Worm (Caenorhabditis elegans) whole organism, young adult: ENCODE results near the gene Y116A8C.25.
A peak's percentile ranks its signal among the peaks of the same experiment; 100 is the strongest.
"Not testable (repeated sequence)": the region's sequence is repeated elsewhere in the genome, so short reads cannot be mapped to it uniquely, and the experiment has no call there.

ENCODE experiments used
- F37B4.10 ChIP-seq: fragments of 200-800 bp; sonication (Bioruptor generic); IDR thresholded peaks from 2 replicates; pipeline ENCODE4 v1.3.6; 2022; ENCODE audit warnings: missing genetic modification characterization, missing compliant biosample characterization
- K12H6.12 ChIP-seq: fragments of 200-800 bp; sonication (Bioruptor generic); optimal IDR thresholded peaks from 2 replicates; lab custom pipeline; 2018; ENCODE audit warnings: mild to moderate bottlenecking, missing genetic modification characterization, missing compliant biosample characterization
- Y53F4B.3 ChIP-seq: fragments of 200-800 bp; sonication (Bioruptor generic); IDR thresholded peaks from 2 replicates; pipeline ENCODE4 v1.3.6; 2022; ENCODE audit warnings: missing genetic modification reagents, missing genetic modification characterization, missing compliant biosample characterization
- Y53G8AR.9 ChIP-seq: fragments of 200-800 bp; sonication (Bioruptor generic); conservative IDR thresholded peaks from 2 replicates; pipeline ENCODE4 v1.3.6; 2022; ENCODE audit warnings: missing genetic modification reagents, missing genetic modification characterization, missing compliant biosample characterization
- Y56A3A.18 ChIP-seq: fragments of 200-800 bp; sonication (Bioruptor generic); IDR thresholded peaks from 2 replicates; pipeline ENCODE4 v1.3.6; 2022; ENCODE audit warnings: missing genetic modification reagents, missing genetic modification characterization, missing compliant biosample characterization
- Y95B8A.8 ChIP-seq: fragments of 200-800 bp; sonication (Bioruptor generic); IDR thresholded peaks from 2 replicates; pipeline ENCODE4 v1.3.6; 2022; ENCODE audit warnings: missing genetic modification reagents, missing genetic modification characterization, missing compliant biosample characterization
- ZK185.1 ChIP-seq: sonication (generic microtip); optimal IDR thresholded peaks from 2 replicates; lab custom pipeline; 2016; ENCODE audit warnings: mild to moderate bottlenecking, missing genetic modification characterization, missing compliant biosample characterization; ENCODE audit not compliant: poor library complexity, severe bottlenecking
- atf-7 ChIP-seq: sonication (generic microtip); optimal IDR thresholded peaks from 2 replicates; lab custom pipeline; 2017; ENCODE audit warnings: mild to moderate bottlenecking, missing genetic modification characterization, missing compliant biosample characterization
- athp-1 ChIP-seq: sonication (generic microtip); optimal IDR thresholded peaks from 2 replicates; lab custom pipeline; 2017; ENCODE audit warnings: mild to moderate bottlenecking, missing genetic modification characterization, missing compliant biosample characterization
- attf-6 ChIP-seq: fragments of 200-800 bp; sonication (Bioruptor generic); IDR thresholded peaks from 2 replicates; pipeline ENCODE4 v1.3.6; 2022; ENCODE audit warnings: missing genetic modification reagents, missing genetic modification characterization, missing compliant biosample characterization
- cebp-1 ChIP-seq, 2 experiments: fragments of 200-800 bp in 1 of 2; sonication (Bioruptor generic) in 1 of 2; sonication (generic microtip) in 1 of 2; IDR thresholded peaks in 1 of 2; optimal IDR thresholded peaks in 1 of 2; 2 replicates each; pipeline versions ENCODE4 v1.3.6 to Lab custom; 2017 to 2022; ENCODE audit warnings: missing compliant biosample characterization in 2 of 2, missing genetic modification characterization in 2 of 2, mild to moderate bottlenecking in 1 of 2, missing genetic modification reagents in 1 of 2, moderate library complexity in 1 of 2
- ceh-100 ChIP-seq: fragments of 200-800 bp; sonication (Bioruptor generic); IDR thresholded peaks from 2 replicates; pipeline ENCODE4 v1.3.6; 2022; ENCODE audit warnings: missing genetic modification reagents, missing genetic modification characterization, missing compliant biosample characterization
- ceh-91 ChIP-seq: fragments of 200-800 bp; sonication (Bioruptor generic); IDR thresholded peaks from 2 replicates; pipeline ENCODE4 v1.3.6; 2022; ENCODE audit warnings: missing genetic modification reagents, missing genetic modification characterization, missing compliant biosample characterization
- die-1 ChIP-seq: sonication (generic microtip); optimal IDR thresholded peaks from 2 replicates; lab custom pipeline; 2016; ENCODE audit warnings: missing genotype, mild to moderate bottlenecking, missing genetic modification characterization, missing compliant biosample characterization
- efl-1 ChIP-seq: fragments of 150-350 bp; optimal IDR thresholded peaks from 2 replicates; lab custom pipeline; 2014; ENCODE audit warnings: missing biosample characterization, missing genetic modification reagents, missing genetic modification characterization
- egl-18 ChIP-seq: fragments of 200-800 bp; sonication (Bioruptor generic); IDR thresholded peaks from 2 replicates; pipeline ENCODE4 v1.3.6; 2022; ENCODE audit warnings: missing genetic modification reagents, missing genetic modification characterization, missing compliant biosample characterization
- ekl-4 ChIP-seq: fragments of 200-800 bp; sonication (Bioruptor generic); IDR thresholded peaks from 2 replicates; pipeline ENCODE4 v1.3.6; 2022; ENCODE audit warnings: missing genetic modification reagents, missing genetic modification characterization, missing compliant biosample characterization
- him-1 ChIP-seq: sonication (generic microtip); optimal IDR thresholded peaks from 2 replicates; lab custom pipeline; 2016; ENCODE audit warnings: missing genotype, missing genetic modification reagents, missing genetic modification characterization, missing compliant biosample characterization
- hlh-12 ChIP-seq: sonication (generic microtip); optimal IDR thresholded peaks from 2 replicates; lab custom pipeline; 2016; ENCODE audit warnings: missing genetic modification characterization, missing compliant biosample characterization
- hsf-1 ChIP-seq: fragments of 200-800 bp; sonication (Bioruptor generic); IDR thresholded peaks from 2 replicates; pipeline ENCODE4 v1.3.6; 2022; ENCODE audit warnings: missing genetic modification reagents, missing genetic modification characterization, missing compliant biosample characterization
- mel-28 ChIP-seq: sonication (generic microtip); optimal IDR thresholded peaks from 2 replicates; lab custom pipeline; 2016; ENCODE audit warnings: borderline replicate concordance, mild to moderate bottlenecking, missing genetic modification characterization, missing compliant biosample characterization
- pbrm-1 ChIP-seq: fragments of 200-800 bp; sonication (Bioruptor generic); IDR thresholded peaks from 2 replicates; pipeline ENCODE4 v1.3.6; 2022; ENCODE audit warnings: missing genetic modification reagents, missing genetic modification characterization, missing compliant biosample characterization
- repo-1 ChIP-seq: sonication (generic microtip); optimal IDR thresholded peaks from 2 replicates; lab custom pipeline; 2017; ENCODE audit warnings: mild to moderate bottlenecking, missing genetic modification characterization, missing compliant biosample characterization
- sea-2 ChIP-seq: fragments of 200-800 bp; sonication (Bioruptor generic); IDR thresholded peaks from 2 replicates; pipeline ENCODE4 v1.3.6; 2022; ENCODE audit warnings: missing genetic modification characterization, missing compliant biosample characterization
- snpc-1.3 ChIP-seq: sonication (generic microtip); optimal IDR thresholded peaks from 2 replicates; lab custom pipeline; 2017; ENCODE audit warnings: missing genetic modification characterization, mild to moderate bottlenecking, missing compliant biosample characterization, antibody characterized with exemption, moderate library complexity, missing genotype, missing genetic modification reagents; ENCODE audit not compliant: insufficient read depth
- snpc-4 ChIP-seq, 5 experiments: fragments of 150-350 bp in 1 of 5; sonication (generic microtip) in 4 of 5; optimal IDR thresholded peaks; 2 replicates each; lab custom pipeline; 2014 to 2018; ENCODE audit warnings: missing genetic modification characterization in 5 of 5, missing biosample characterization in 3 of 5, antibody characterized with exemption in 2 of 5, mild to moderate bottlenecking in 2 of 5, missing compliant biosample characterization in 2 of 5, missing genotype in 2 of 5, moderate library complexity in 2 of 5, missing genetic modification reagents in 1 of 5
- sptf-2 ChIP-seq: fragments of 200-800 bp; sonication (Bioruptor generic); optimal IDR thresholded peaks from 2 replicates; lab custom pipeline; 2018; ENCODE audit warnings: mild to moderate bottlenecking, missing genetic modification characterization, missing compliant biosample characterization
- tbx-9 ChIP-seq: sonication (generic microtip); optimal IDR thresholded peaks from 2 replicates; lab custom pipeline; 2016; ENCODE audit warnings: borderline replicate concordance, missing genetic modification characterization, inconsistent platforms, missing compliant biosample characterization
- ztf-18 ChIP-seq: sonication (generic microtip); optimal IDR thresholded peaks from 2 replicates; lab custom pipeline; 2016; ENCODE audit warnings: missing genotype, mild to moderate bottlenecking, missing genetic modification characterization, missing compliant biosample characterization
- ztf-25 ChIP-seq: fragments of 200-800 bp; sonication (Bioruptor generic); IDR thresholded peaks from 2 replicates; pipeline ENCODE4 v1.3.6; 2022; ENCODE audit warnings: missing genetic modification reagents, missing genetic modification characterization, missing compliant biosample characterization
- ztf-26 ChIP-seq: sonication (generic microtip); optimal IDR thresholded peaks from 2 replicates; lab custom pipeline; 2017; ENCODE audit warnings: missing genetic modification characterization, missing compliant biosample characterization

The Y116A8C.25 gene

DNA sequence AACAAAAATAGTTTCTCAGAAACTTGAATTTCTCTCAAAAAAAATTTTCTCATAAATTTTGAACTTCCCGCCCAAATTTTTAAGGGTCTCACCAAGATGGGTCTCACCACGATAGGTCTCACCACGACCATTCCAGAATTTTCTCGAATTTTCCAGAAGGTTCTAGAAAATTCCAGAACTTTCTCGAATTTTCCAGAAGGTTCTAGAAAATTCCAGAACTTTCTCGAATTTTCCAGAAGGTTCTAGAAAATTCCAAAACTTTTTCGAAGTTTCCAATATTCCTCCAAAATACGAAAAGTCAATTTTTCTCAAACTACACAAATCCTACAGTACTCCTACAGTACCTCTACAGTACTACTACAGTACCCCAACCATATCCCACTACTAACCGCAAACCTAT is 2.5 kb downstream of the Y116A8C.25 start:
- TF ChIP-seq attf-6 (peak; percentile 31; the same call in 1 of the 2 replicates), hsf-1 (GFP tag; lab: Robert Waterston, UW) (peak; percentile 96)

DNA sequence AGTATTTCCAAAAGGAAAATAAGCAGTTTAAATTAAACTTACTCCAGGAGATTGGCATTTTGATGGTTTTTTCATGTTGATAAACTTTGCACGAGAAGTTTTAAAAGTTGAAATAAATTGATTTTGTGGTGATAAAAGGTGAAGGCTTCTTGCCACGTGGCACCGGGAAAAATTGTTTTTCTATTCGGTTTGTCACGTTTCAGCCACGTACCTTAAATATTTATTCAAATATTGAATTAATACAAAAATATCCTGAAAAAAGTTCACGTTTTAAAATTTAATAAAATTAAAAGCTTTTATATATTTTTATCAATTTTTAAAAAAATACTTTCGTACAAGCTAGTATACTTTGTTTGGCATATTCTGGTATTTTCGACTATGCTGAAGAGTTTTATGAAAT is 7.8 kb downstream of the Y116A8C.25 start, which contains the start of gene Y116A8C.24:
Gene Y116A8C.24, minus strand, starts transcription at position 101 of the 400 bp plus-strand sequence.
- TF ChIP-seq die-1 (tag; lab: Kevin White, UChicago); K12H6.12; snpc-1.3 (tag; lab: Kevin White, UChicago): not testable (repeated sequence)

DNA sequence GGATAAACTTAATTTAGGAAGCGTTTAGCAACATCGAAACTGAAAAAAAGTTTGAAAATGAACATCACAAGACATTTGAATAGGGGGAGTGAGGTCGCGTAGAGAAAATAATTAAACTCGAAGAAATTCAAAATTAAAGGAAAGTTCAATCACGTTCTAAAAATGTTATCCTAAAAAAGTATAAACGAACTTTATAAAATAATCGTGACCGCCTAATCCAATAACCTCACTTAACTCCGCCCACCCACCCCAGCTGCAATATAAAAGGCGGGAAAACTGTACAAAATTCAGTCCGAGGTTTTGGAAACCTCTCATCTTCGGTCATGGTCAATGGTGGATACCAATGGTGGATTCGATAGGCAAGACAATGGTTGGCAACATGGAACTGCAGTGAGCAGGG is 13.6 kb downstream of the Y116A8C.25 start, which contains the start of gene Y116A8C.465:
Gene Y116A8C.465, plus strand, starts transcription at position 301 of the 400 bp plus-strand sequence.
- not testable (repeated sequence) for TF ChIP-seq ztf-18; him-1 (tag; lab: Kevin White, UChicago); Y56A3A.18
- TF ChIP-seq, all 124 proteins: peak for 0; not testable (repeated sequence) for 124

DNA sequence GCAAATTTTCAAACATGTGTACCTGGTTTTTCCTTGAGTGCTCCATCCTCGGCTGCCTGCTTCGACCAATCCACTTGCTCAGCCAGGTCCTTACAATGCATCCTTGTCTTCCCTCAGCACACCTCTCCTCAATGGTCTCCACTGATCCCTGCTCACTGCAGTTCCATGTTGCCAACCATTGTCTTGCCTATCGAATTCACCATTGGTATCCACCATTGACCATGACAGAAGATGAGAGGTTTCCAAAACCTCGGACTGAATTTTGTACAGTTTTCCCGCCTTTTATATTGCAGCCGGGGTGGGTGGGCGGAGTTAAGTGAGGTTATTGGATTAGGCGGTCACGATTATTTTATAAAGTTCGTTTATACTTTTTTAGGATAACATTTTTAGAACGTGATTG is 14.8 kb downstream of the Y116A8C.25 start, which contains the start of gene Y116A8C.467:
Gene Y116A8C.467, minus strand, starts transcription at position 101 of the 400 bp plus-strand sequence.
- TF ChIP-seq Y53F4B.3; ceh-91 (GFP tag; lab: Robert Waterston, UW); ZK185.1 (tag; lab: Kevin White, UChicago): not testable (repeated sequence)
- TF ChIP-seq, all 124 proteins: peak for 0; not testable (repeated sequence) for 124

DNA sequence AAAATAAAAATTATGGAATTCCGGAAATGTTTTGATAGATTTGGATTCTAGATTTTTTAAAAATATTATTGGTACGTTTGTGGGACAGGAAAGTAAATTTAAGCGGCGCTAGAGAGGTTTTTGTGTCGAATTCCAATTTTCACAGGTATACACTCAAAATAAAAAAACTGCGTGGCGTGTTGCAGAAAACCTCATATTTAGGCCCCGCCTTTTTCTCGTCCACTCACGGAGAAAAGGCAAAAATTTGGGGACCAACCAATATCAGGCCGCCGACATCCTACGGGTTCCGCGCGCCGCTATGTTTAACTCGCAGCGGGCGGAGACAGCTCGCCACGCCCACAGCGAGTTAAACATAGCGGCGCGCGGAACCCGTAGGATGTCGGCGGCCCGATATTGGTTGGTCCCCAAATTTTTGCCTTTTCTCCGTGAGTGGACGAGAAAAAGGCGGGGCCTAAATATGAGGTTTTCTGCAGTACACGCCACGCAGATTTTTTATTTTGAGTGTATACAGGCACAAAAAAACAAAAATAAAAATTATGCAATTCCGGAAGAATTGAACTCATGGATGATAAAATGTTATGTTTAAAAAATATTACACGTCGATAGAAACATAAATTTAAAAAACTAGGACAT is 19.9 kb downstream of the Y116A8C.25 start:
- TF ChIP-seq snpc-4 (GFP tag; optimal IDR thresholded peaks at IDR 0.05; lab: Kevin White, UChicago) (peak; percentile 37), snpc-4 (tag; optimal IDR thresholded peaks at IDR 0.05; lab: Kevin White, UChicago) (peak in 3 of 4 experiments; percentile 68 to 95 (median 85)), attf-6 (peak; percentile 91), pbrm-1 (GFP tag; lab: Robert Waterston, UW) (peak; percentile 58; the same call in 1 of the 2 replicates)

DNA sequence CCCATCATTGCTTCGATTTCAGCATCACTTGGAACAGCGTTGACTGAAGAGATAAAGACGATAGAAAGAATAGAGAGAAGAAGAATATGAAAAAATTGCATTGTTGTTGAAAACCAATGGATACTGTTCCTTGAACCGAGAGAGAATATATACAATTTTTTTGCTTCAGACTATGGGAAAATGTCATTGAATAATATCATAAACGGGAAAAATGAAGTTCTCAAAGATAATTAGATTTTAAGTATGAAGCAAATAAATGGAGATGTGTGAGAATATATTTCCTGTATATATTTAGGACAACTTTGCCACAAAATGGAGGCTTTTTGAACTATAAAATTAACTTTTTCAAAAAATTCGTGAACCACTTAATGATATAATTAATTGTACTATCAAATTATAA is 20.5 kb downstream of the Y116A8C.25 start, which contains the start of gene Y116A8C.44:
Gene Y116A8C.44, minus strand, starts transcription at position 101 of the 400 bp plus-strand sequence.
- TF ChIP-seq sea-2 (GFP tag; lab: Robert Waterston, UW): no peak
- no peak for TF ChIP-seq atf-7 (tag; lab: Kevin White, UChicago)
- TF ChIP-seq tbx-9 (tag; lab: Kevin White, UChicago): no peak
- TF ChIP-seq Y53F4B.3: no peak
- TF ChIP-seq efl-1: no peak
- no peak for TF ChIP-seq Y95B8A.8 (GFP tag; lab: Robert Waterston, UW)
- TF ChIP-seq cebp-1 (GFP tag; IDR thresholded peaks at IDR 0.05; lab: Robert Waterston, UW): no peak
- no peak for TF ChIP-seq cebp-1 (tag; optimal IDR thresholded peaks at IDR 0.05; lab: Kevin White, UChicago)
- TF ChIP-seq ztf-26 (tag; lab: Kevin White, UChicago): no peak
- no peak for TF ChIP-seq ekl-4 (GFP tag; lab: Robert Waterston, UW)
- no peak for TF ChIP-seq F37B4.10 (GFP tag; lab: Robert Waterston, UW)
- TF ChIP-seq sptf-2 (GFP tag; lab: Kevin White, UChicago): no peak
- TF ChIP-seq Y53G8AR.9 (GFP tag; lab: Robert Waterston, UW): no peak
- TF ChIP-seq mel-28 (tag; lab: Kevin White, UChicago): no peak
- no peak for TF ChIP-seq athp-1 (tag; lab: Kevin White, UChicago)
- TF ChIP-seq ztf-25: no peak
- no peak for TF ChIP-seq K12H6.12
- no peak for TF ChIP-seq ceh-100 (GFP tag; lab: Robert Waterston, UW)
- TF ChIP-seq hlh-12 (tag; lab: Kevin White, UChicago): no peak
- TF ChIP-seq repo-1: no peak
- TF ChIP-seq egl-18 (GFP tag; lab: Robert Waterston, UW): no peak
- TF ChIP-seq, all 124 proteins: peak for 0
